Fruit fly (Drosophila melanogaster) whole organism, embryonic: ENCODE results near the gene CG43867.

ENCODE experiments used
- CG15479 ChIP-seq: fragments of 200-800 bp; sonication (Bioruptor generic); optimal IDR thresholded peaks from 3 replicates; lab custom pipeline; 2019; ENCODE audit warnings: missing biosample characterization, mild to moderate bottlenecking, missing genetic modification characterization, moderate library complexity
- CG31365 ChIP-seq: fragments of 200-800 bp; sonication (Bioruptor generic); optimal IDR thresholded peaks from 2 replicates; lab custom pipeline; 2018; ENCODE audit warnings: missing biosample characterization, mild to moderate bottlenecking, missing genetic modification characterization
- CG7372 ChIP-seq: fragments of 200-800 bp; sonication (Bioruptor generic); IDR thresholded peaks from 2 replicates; pipeline ENCODE4 v1.3.6; 2022; ENCODE audit warnings: missing biosample characterization, missing genetic modification characterization
- CG7928 ChIP-seq: fragments of 200-800 bp; sonication (Bioruptor generic); optimal IDR thresholded peaks from 2 replicates; lab custom pipeline; 2017; ENCODE audit warnings: missing biosample characterization, mild to moderate bottlenecking, missing genetic modification characterization
- Hmr ChIP-seq: fragments of 200-800 bp; sonication (Bioruptor generic); optimal IDR thresholded peaks from 3 replicates; lab custom pipeline; 2017; ENCODE audit warnings: mild to moderate bottlenecking, missing biosample characterization, missing genetic modification reagents, missing genetic modification characterization
- MBD-R2 ChIP-seq: fragments of 200-800 bp; sonication (Bioruptor generic); IDR thresholded peaks from 2 replicates; pipeline ENCODE4 v1.3.6; 2022; ENCODE audit warnings: missing biosample characterization, missing genetic modification characterization
- Nf-YB ChIP-seq: fragments of 200-800 bp; sonication (Bioruptor generic); optimal IDR thresholded peaks from 3 replicates; lab custom pipeline; 2019; ENCODE audit warnings: missing biosample characterization, mild to moderate bottlenecking, missing genetic modification characterization, moderate library complexity
- Xrp1 ChIP-seq: fragments of 200-800 bp; sonication (Bioruptor generic); IDR thresholded peaks from 2 replicates; pipeline ENCODE4 v1.3.6; 2022; ENCODE audit warnings: missing biosample characterization, missing genetic modification characterization
- slbo ChIP-seq: fragments of 200-800 bp; sonication (Bioruptor generic); IDR thresholded peaks from 2 replicates; pipeline ENCODE4 v1.3.6; 2022; ENCODE audit warnings: missing biosample characterization, missing genetic modification characterization
- ttk ChIP-seq: fragments of 200-800 bp; sonication (Bioruptor generic); IDR thresholded peaks from 2 replicates; pipeline ENCODE4 v2.1.2; 2022; ENCODE audit warnings: missing biosample characterization, missing genetic modification characterization

DNA sequence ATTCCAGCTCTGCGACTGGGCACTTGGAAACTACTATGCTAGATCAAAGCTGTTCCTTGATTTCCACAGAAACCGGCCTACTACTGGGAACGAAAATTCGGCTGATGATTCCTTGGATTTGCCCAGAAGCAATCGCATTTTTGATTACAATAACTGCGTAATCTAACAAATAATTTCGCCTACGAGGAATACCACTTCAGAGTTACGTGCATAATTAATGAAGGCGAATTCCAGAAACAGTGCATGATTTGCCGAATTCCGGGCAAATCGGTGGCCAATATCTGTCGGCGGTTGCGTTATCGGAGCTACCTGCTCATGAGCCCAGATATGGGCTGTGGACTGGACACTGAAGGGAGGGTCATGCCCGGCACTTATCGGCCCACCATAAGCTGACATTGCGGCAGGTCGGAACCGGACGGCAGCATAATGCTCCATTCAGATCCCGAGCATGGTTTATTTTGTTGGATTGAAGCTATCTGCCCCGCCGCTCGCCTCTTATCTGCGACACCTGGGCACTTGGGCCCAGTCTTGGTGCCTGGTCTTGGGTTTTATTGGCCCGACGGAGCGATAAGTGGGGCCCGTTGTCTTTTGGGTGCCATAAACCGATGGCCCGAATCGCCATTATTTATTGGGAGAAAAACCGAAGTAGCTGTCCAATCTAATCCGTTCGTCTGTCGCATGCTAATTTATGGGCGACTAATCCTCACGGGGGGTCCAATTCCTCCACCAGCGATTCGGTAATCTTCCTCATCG is 2.4 kb upstream of the CG43867 start, which contains the start of gene CG3708:
- TF ChIP-seq slbo (GFP tag; lab: Robert Waterston, UW) (no peak), CG7372 (GFP tag; lab: Robert Waterston, UW) (no peak), CG31365 (tag; lab: Kevin White, UChicago) (no peak), Nf-YB (GFP tag; lab: Kevin White, UChicago) (no peak), CG15479 (GFP tag; lab: Kevin White, UChicago) (no peak), Hmr (GFP tag; lab: Kevin White, UChicago) (no peak), CG7928 (GFP tag; lab: Kevin White, UChicago) (no peak), ttk (GFP tag; lab: Robert Waterston, UW) (no peak), Xrp1 (GFP tag; lab: Robert Waterston, UW) (no peak), MBD-R2 (GFP tag; lab: Robert Waterston, UW) (no peak)
